Fruit fly (Drosophila melanogaster) whole organism, adult: Measurements from ENCODE around the gene CG15130.

Source experiments
- CG14711 ChIP-seq: fragments of 200-800 bp; sonication (Bioruptor generic); optimal IDR thresholded peaks from 2 replicates; lab custom pipeline; 2018; ENCODE audit warnings: missing biosample characterization, mild to moderate bottlenecking, missing genetic modification characterization, moderate library complexity
- kay ChIP-seq: fragments of 200-800 bp; sonication (Bioruptor generic); peaks from one replicate; lab custom pipeline; 2016; ENCODE audit warnings: missing biosample characterization, missing genetic modification characterization, borderline replicate concordance
- ovo ChIP-seq: fragments of 200-800 bp; sonication (Bioruptor generic); optimal IDR thresholded peaks from 2 replicates; lab custom pipeline; 2016; ENCODE audit warnings: missing biosample characterization, missing genetic modification characterization
- pad ChIP-seq: fragments of 200-800 bp; sonication (Bioruptor generic); optimal IDR thresholded peaks from 3 replicates; lab custom pipeline; 2017; ENCODE audit warnings: missing biosample characterization, missing genetic modification characterization, mild to moderate bottlenecking, moderate library complexity, missing genetic modification reagents

DNA sequence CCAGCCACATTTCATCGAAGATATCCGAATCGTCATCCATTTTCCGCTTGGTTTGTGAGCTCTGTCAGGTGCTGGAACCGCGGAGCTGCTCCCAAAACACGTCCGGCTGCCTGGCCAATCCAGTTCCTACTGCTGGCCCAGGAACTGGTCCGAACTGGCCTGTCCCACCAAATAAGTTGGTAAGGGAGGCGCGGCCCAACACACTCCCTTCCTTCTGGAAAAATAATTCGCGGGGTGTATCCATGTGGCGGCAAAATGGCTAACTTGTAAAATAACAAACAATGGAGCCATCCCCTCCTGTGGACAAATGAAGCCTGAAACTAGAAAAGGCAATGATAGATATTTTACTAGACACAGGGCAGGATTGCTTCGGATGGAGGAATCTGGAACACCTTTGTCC, at the start of gene CG15130:
- TF ChIP-seq kay (GFP tag; lab: Kevin White, UChicago) (no peak), CG14711 (tag; lab: Kevin White, UChicago) (no peak), ovo (GFP tag; lab: Kevin White, UChicago) (no peak), pad (no peak)
